Worm (Caenorhabditis elegans): ENCODE measurements around the gene C08F11.3.

C08F11.3 gene

DNA sequence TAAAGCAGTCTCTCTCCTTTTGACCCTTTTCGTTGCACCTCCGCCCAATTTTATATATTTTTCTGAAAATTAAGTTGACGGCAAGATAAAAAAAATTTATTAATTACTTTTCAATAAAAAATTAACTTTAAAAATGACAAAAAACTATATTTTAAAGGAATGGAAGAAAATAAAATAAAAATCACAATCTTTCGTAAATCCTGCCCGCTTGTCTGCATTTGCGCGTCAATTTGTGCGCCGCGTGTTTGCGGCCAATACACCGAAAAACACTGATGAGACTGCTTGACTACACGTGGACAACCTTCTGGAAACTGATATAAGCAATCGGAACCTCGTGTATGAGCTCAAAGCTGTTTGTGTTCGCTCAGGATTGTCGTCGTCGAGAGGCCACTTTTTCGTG is 17.7 kb downstream of the C08F11.3 start, which contains the start of gene C08F11.7:
Gene C08F11.7, plus strand, starts transcription at position 301 of the 400 bp plus-strand sequence.
- no peak for TF ChIP-seq hlh-15 (tag; optimal IDR thresholded peaks at IDR 0.05)
- TF ChIP-seq npax-4 (tag; optimal IDR thresholded peaks at IDR 0.05) = no peak
- TF ChIP-seq ceh-19 (GFP tag; optimal IDR thresholded peaks at IDR 0.05) = no peak

DNA sequence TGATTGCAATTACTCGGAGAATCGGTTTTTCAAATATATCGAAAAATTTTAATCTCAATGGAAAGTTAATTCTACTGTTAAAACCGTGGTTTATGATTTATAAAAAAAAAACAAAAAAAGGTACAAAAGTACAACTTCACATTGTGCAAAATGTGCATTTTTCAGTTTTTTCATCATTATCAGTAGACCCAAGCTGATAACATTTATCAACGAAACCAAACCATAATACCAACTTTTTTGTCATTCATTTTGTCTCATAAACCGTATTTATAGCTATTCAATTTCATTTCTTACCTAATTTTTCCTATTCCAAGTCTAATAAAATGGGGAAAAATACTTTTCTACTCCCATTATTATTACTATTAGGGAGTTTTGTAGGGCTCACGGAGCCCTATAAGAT is 19.7 kb downstream of the C08F11.3 start, which contains the start of gene ugt-22:
Gene ugt-22, plus strand, starts transcription at position 234 of the 400 bp plus-strand sequence.
- no peak for TF ChIP-seq gmeb-2 (tag; optimal IDR thresholded peaks at IDR 0.05)
- TF ChIP-seq elt-2 (tag; optimal IDR thresholded peaks at IDR 0.05) = peak; percentile 67

ce11 chrIV:13645823-13646222 is 26.5 kb downstream of the C08F11.3 start, which contains the start of gene srz-29:
Gene srz-29, minus strand, starts transcription at chrIV:13645923.
- no peak for TF ChIP-seq npax-4 (tag; optimal IDR thresholded peaks at IDR 0.05)
- no peak for TF ChIP-seq lin-11 (tag; optimal IDR thresholded peaks at IDR 0.05)
- TF ChIP-seq nhr-11 (tag; optimal IDR thresholded peaks at IDR 0.05) = no peak
- TF ChIP-seq ztf-16 (tag; optimal IDR thresholded peaks at IDR 0.05) = no peak
- no peak for TF ChIP-seq mec-3 (tag; optimal IDR thresholded peaks at IDR 0.05; ENCODE audit: borderline replicate concordance)
- TF ChIP-seq ceh-2 (tag; optimal IDR thresholded peaks at IDR 0.05) = no peak
- no peak for TF ChIP-seq ceh-22 (tag; optimal IDR thresholded peaks at IDR 0.05)
- TF ChIP-seq ets-4 (tag; optimal IDR thresholded peaks at IDR 0.05) = no peak
- TF ChIP-seq pha-4 (tag; optimal IDR thresholded peaks at IDR 0.05) = no peak
- TF ChIP-seq dve-1 (tag; optimal IDR thresholded peaks at IDR 0.05) = no peak
- no peak for TF ChIP-seq pat-9 (tag; optimal IDR thresholded peaks at IDR 0.05)
- no peak for TF ChIP-seq odd-2 (tag; optimal IDR thresholded peaks at IDR 0.05)
- TF ChIP-seq zip-5 (tag; optimal IDR thresholded peaks at IDR 0.05) = no peak
- no peak for TF ChIP-seq ceh-6 (GFP tag; optimal IDR thresholded peaks at IDR 0.05)
- no peak for TF ChIP-seq ceh-31 (tag; optimal IDR thresholded peaks at IDR 0.05)

- TF ChIP-seq ceh-30 (tag; optimal IDR thresholded peaks at IDR 0.05) (no peak), nhr-232 (tag; optimal IDR thresholded peaks at IDR 0.05) (no peak), sox-2 (GFP tag; IDR thresholded peaks at IDR 0.05) (no peak), odd-2 (tag; optimal IDR thresholded peaks at IDR 0.05) (no peak), fax-1 (tag; optimal IDR thresholded peaks at IDR 0.05) (no peak), eyg-1 (tag; optimal IDR thresholded peaks at IDR 0.05) (no peak), zip-5 (tag; optimal IDR thresholded peaks at IDR 0.05) (no peak), T23F11.4 (GFP tag; optimal IDR thresholded peaks at IDR 0.05) (no peak), che-1 (tag; optimal IDR thresholded peaks at IDR 0.05) (no peak), ref-2 (tag; optimal IDR thresholded peaks at IDR 0.05) (no peak), ets-4 (tag; optimal IDR thresholded peaks at IDR 0.05) (no peak), elt-4 (tag; optimal IDR thresholded peaks at IDR 0.05) (no peak), fkh-6 (tag; optimal IDR thresholded peaks at IDR 0.05) (no peak), hlh-15 (tag; optimal IDR thresholded peaks at IDR 0.05) (no peak), elt-2 (tag; optimal IDR thresholded peaks at IDR 0.05) (no peak), ceh-24 (tag; optimal IDR thresholded peaks at IDR 0.05) (no peak)
Measured at ce11 chrIV:13647558-13647957, 28.3 kb downstream of the C08F11.3 start, which contains the start of gene ule-4. Gene ule-4, minus strand, starts transcription at chrIV:13647658.

DNA sequence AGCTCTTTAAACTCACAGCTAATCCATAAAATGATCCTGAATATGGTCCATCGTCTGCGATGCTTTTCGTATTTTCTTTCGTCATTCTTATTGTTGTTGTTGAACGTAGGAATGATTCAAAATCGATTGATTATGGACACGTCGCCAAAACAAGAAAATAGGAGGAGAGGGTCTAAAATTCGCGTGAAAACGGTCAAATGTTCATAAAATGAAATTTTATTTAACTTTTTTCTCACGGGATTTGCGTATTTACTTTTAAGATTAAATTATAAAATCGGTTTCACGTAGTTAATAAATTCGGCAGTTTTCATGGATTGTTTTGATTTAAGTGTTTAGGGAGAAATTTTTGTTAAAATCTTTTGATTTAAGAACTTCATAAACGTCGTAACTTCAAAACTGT is 29.8 kb downstream of the C08F11.3 start, which contains the start of gene C08F11.10:
Gene C08F11.10, minus strand, starts transcription at position 101 of the 400 bp plus-strand sequence.
- TF ChIP-seq C38D4.7 (GFP tag; optimal IDR thresholded peaks at IDR 0.05) (no peak), ceh-14 (tag; optimal IDR thresholded peaks at IDR 0.05) (no peak), unc-42 (tag; optimal IDR thresholded peaks at IDR 0.05) (no peak), hlh-8 (tag; optimal IDR thresholded peaks at IDR 0.05) (no peak), F13H6.1 (tag; optimal IDR thresholded peaks at IDR 0.05) (no peak), ceh-18 (tag; optimal IDR thresholded peaks at IDR 0.05) (no peak), hlh-15 (tag; optimal IDR thresholded peaks at IDR 0.05) (no peak), nhr-232 (tag; optimal IDR thresholded peaks at IDR 0.05) (no peak), tbx-7 (tag; optimal IDR thresholded peaks at IDR 0.05) (no peak), che-1 (tag; optimal IDR thresholded peaks at IDR 0.05) (no peak), ceh-22 (tag; optimal IDR thresholded peaks at IDR 0.05) (no peak)

Measured in whole organism, late embryonic.